Fruit fly (Drosophila melanogaster): ENCODE data around the gene Pos.
A peak's percentile ranks its signal among the peaks of the same experiment; 100 is the strongest.

The Pos gene

dm6 chr3R:32060214-32060613, 22.1 kb downstream of the Pos start:
- TF ChIP-seq CG2199 (GFP tag; IDR thresholded peaks at IDR 0.05), result peak; percentile 83; the same call in 2 of the 3 replicates
- peak; percentile 39 for TF ChIP-seq CG18011 (GFP tag; optimal IDR thresholded peaks at IDR 0.05)
- TF ChIP-seq Usf (GFP tag; optimal IDR thresholded peaks at IDR 0.05), result no peak
- no peak for TF ChIP-seq stc (GFP tag; IDR thresholded peaks at IDR 0.05)
- TF ChIP-seq CG5953 (GFP tag; IDR thresholded peaks at IDR 0.05), result no peak
- TF ChIP-seq Lhr (GFP tag; optimal IDR thresholded peaks at IDR 0.05), result no peak
- no peak for TF ChIP-seq CG8359 (GFP tag; optimal IDR thresholded peaks at IDR 0.05; ENCODE audit: borderline replicate concordance)
- no peak for TF ChIP-seq CG2678 (tag; optimal IDR thresholded peaks at IDR 0.05)
- TF ChIP-seq Asciz (GFP tag; optimal IDR thresholded peaks at IDR 0.05), result no peak
- TF ChIP-seq D19A (tag; optimal IDR thresholded peaks at IDR 0.05), result no peak
- no peak for TF ChIP-seq CG33557 (GFP tag; optimal IDR thresholded peaks at IDR 0.05)
- TF ChIP-seq CG6765 (GFP tag; optimal IDR thresholded peaks at IDR 0.05), result no peak
- no peak for TF ChIP-seq CG18262 (tag; optimal IDR thresholded peaks at IDR 0.05)
- TF ChIP-seq Ptx1 (GFP tag; IDR thresholded peaks at IDR 0.05), result no peak

dm6 chr3R:32068110-32068685, 30.1 kb downstream of the Pos start, which contains the start of gene Map205:
Gene Map205 (minus strand): TSS chr3R:32068441.
- peak; percentile 69 for TF ChIP-seq CG2116 (GFP tag; optimal IDR thresholded peaks at IDR 0.05)
- no peak for TF ChIP-seq CG7357 (GFP tag; IDR thresholded peaks at IDR 0.05)
- peak; percentile 42 for TF ChIP-seq pros (GFP tag; optimal IDR thresholded peaks at IDR 0.05)
- no peak for TF ChIP-seq Awh (GFP tag; IDR thresholded peaks at IDR 0.05)
- peak; percentile 1 for TF ChIP-seq Max (GFP tag; optimal IDR thresholded peaks at IDR 0.05)
- TF ChIP-seq HmgD (GFP tag; optimal IDR thresholded peaks at IDR 0.05), result no peak
- TF ChIP-seq Hr51 (GFP tag; optimal IDR thresholded peaks at IDR 0.05), result no peak
- TF ChIP-seq lbe (GFP tag; optimal IDR thresholded peaks at IDR 0.05), result peak; percentile 68
- peak; percentile 66 for TF ChIP-seq CG2712 (tag; optimal IDR thresholded peaks at IDR 0.05)
- TF ChIP-seq bsh (GFP tag; optimal IDR thresholded peaks at IDR 0.05), result peak; percentile 15 to 29
- peak; percentile 15 for TF ChIP-seq odd (GFP tag; optimal IDR thresholded peaks at IDR 0.05)
- TF ChIP-seq fd102C (GFP tag; optimal IDR thresholded peaks at IDR 0.05), result peak; percentile 20
- no peak for TF ChIP-seq H15 (GFP tag; IDR thresholded peaks at IDR 0.05)
- TF ChIP-seq emc (GFP tag; optimal IDR thresholded peaks at IDR 0.05), result no peak
- peak; percentile 67 for TF ChIP-seq YL-1 (GFP tag; optimal IDR thresholded peaks at IDR 0.05)
- peak; percentile 11 for TF ChIP-seq CG34376 (GFP tag; optimal IDR thresholded peaks at IDR 0.05)
- no peak for TF ChIP-seq CG34224 (GFP tag; IDR thresholded peaks at IDR 0.05; ENCODE audit: partially characterized antibody)
- no peak for TF ChIP-seq CG11247 (GFP tag; IDR thresholded peaks at IDR 0.05)
- TF ChIP-seq CG10462 (GFP tag; optimal IDR thresholded peaks at IDR 0.05), result no peak
- TF ChIP-seq Stat92E (GFP tag; optimal IDR thresholded peaks at IDR 0.05), result peak in 1 of 3 experiments; percentile 92
- no peak for TF ChIP-seq CG16813 (GFP tag; IDR thresholded peaks at IDR 0.05; ENCODE audit: partially characterized antibody)
- peak; percentile 40 for TF ChIP-seq Fer1 (GFP tag; optimal IDR thresholded peaks at IDR 0.05)
- TF ChIP-seq CHES-1-like (GFP tag; optimal IDR thresholded peaks at IDR 0.05), result no peak
- TF ChIP-seq klu (GFP tag; IDR thresholded peaks at IDR 0.05), result no peak
- TF ChIP-seq row (GFP tag; IDR thresholded peaks at IDR 0.05), result no peak
- TF ChIP-seq gro (GFP tag; optimal IDR thresholded peaks at IDR 0.05), result no peak
- no peak for TF ChIP-seq trh (GFP tag; optimal IDR thresholded peaks at IDR 0.05)
- TF ChIP-seq da (GFP tag; optimal IDR thresholded peaks at IDR 0.05), result no peak
- TF ChIP-seq CG4617 (GFP tag; optimal IDR thresholded peaks at IDR 0.05; ENCODE audit: borderline replicate concordance), result peak; percentile 66
- no peak for TF ChIP-seq CG4730 (GFP tag; IDR thresholded peaks at IDR 0.05)
- TF ChIP-seq her (GFP tag; optimal IDR thresholded peaks at IDR 0.05), result no peak
- TF ChIP-seq CG18262 (tag; optimal IDR thresholded peaks at IDR 0.05), result peak; percentile 23
- peak; percentile 39 for TF ChIP-seq CG17186 (GFP tag; optimal IDR thresholded peaks at IDR 0.05)
- no peak for TF ChIP-seq CG13123 (GFP tag; optimal IDR thresholded peaks at IDR 0.05)
- TF ChIP-seq kah (GFP tag; optimal IDR thresholded peaks at IDR 0.05), result no peak
- TF ChIP-seq Side (GFP tag; optimal IDR thresholded peaks at IDR 0.05), result peak; percentile 14
